Fruit fly (Drosophila melanogaster) Kc167 (cell line): Measurements from ENCODE around the gene CG12105.

ENCODE experiments used
- Myc ChIP-seq: fragments of >200 bp; optimal IDR thresholded peaks from 2 replicates; lab custom pipeline; 2017; ENCODE audit warnings: missing external identifiers
- Sin3A ChIP-seq: fragments of >200 bp; optimal IDR thresholded peaks from 2 replicates; lab custom pipeline; 2018; ENCODE audit warnings: missing external identifiers
- psq ChIP-seq: fragments of >200 bp; optimal IDR thresholded peaks from 2 replicates; lab custom pipeline; 2017; ENCODE audit warnings: missing external identifiers
- ttk ChIP-seq: sonication (Bioruptor generic); optimal IDR thresholded peaks from 2 replicates; lab custom pipeline; 2017; ENCODE audit warnings: missing external identifiers

DNA sequence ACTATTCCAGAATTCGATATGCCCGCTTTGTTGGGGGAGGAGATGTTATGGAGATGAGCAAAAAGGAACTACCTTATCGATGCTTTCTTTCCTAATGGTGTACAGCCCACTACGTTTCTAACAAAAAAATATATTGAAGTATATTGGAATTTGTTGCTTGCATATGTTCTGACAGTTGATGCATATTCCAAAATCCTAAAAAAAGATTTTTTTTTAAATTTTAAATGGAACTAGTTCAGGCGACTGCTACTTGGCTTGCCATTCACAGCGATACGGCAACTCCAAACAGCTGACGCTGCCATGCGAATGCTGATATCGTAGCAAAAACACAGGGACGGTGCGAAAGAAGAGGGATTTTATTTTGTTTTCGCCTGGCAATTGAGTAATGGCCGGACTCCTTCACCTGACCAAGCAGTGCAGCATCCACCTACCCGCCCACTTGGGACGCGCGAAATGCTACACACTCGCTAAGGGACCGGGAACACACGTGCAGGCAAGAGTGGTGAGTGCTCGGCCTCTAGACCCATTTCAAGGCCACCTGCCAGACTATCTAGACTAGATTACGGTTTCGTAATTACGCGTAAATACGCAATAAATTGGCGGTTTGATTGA is 2.6 kb upstream of the CG12105 start, which contains the start of the genes CG13926, ABCB7 and CG33230:
- TF ChIP-seq Myc (lab: Kevin White, UChicago) (no peak), ttk (no peak), Sin3A (lab: Kevin White, UChicago) (no peak), psq (lab: Kevin White, UChicago) (no peak)
